Worm (Caenorhabditis elegans) whole organism, young adult: ENCODE results near the gene atp-4.

Source experiments
- Y53G8AR.9 ChIP-seq: fragments of 200-800 bp; sonication (Bioruptor generic); conservative IDR thresholded peaks from 2 replicates; pipeline ENCODE4 v1.3.6; 2022; ENCODE audit warnings: missing genetic modification reagents, missing genetic modification characterization, missing compliant biosample characterization
- ceh-91 ChIP-seq: fragments of 200-800 bp; sonication (Bioruptor generic); IDR thresholded peaks from 2 replicates; pipeline ENCODE4 v1.3.6; 2022; ENCODE audit warnings: missing genetic modification reagents, missing genetic modification characterization, missing compliant biosample characterization
- ets-4 ChIP-seq: fragments of 200-800 bp; sonication (Bioruptor generic); optimal IDR thresholded peaks from 2 replicates; lab custom pipeline; 2018; ENCODE audit warnings: mild to moderate bottlenecking, missing genetic modification characterization, missing compliant biosample characterization

- TF ChIP-seq Y53G8AR.9 (GFP tag; lab: Robert Waterston, UW) (no peak), ceh-91 (GFP tag; lab: Robert Waterston, UW) (no peak), ets-4 (peak; percentile 94)
Observed at ce11 chrV:6413057-6413456, 13.9 kb downstream of the atp-4 start.
